Worm (Caenorhabditis elegans) whole organism, late embryonic: ENCODE data around the gene sri-30.

Experiments
- K02D7.2 ChIP-seq: sonication (generic microtip); optimal IDR thresholded peaks from 2 replicates; lab custom pipeline; 2017; ENCODE audit warnings: mild to moderate bottlenecking, missing genetic modification characterization, missing compliant biosample characterization
- ama-1 ChIP-seq: fragments of 150-350 bp; optimal IDR thresholded peaks from 2 replicates; lab custom pipeline; 2014
- ceh-14 ChIP-seq: sonication (generic microtip); optimal IDR thresholded peaks from 2 replicates; lab custom pipeline; 2016; ENCODE audit warnings: missing genotype, missing genetic modification characterization, missing compliant biosample characterization
- elt-4 ChIP-seq: sonication (generic microtip); optimal IDR thresholded peaks from 2 replicates; lab custom pipeline; 2016; ENCODE audit warnings: missing genetic modification characterization, missing compliant biosample characterization
- fkh-6 ChIP-seq: sonication (generic microtip); optimal IDR thresholded peaks from 2 replicates; lab custom pipeline; 2016; ENCODE audit warnings: missing genetic modification characterization, missing compliant biosample characterization
- hlh-15 ChIP-seq: sonication (generic microtip); optimal IDR thresholded peaks from 2 replicates; lab custom pipeline; 2016; ENCODE audit warnings: missing genetic modification characterization, missing compliant biosample characterization
- lim-6 ChIP-seq: sonication (generic microtip); optimal IDR thresholded peaks from 2 replicates; lab custom pipeline; 2016; ENCODE audit warnings: missing genetic modification characterization, missing compliant biosample characterization
- lin-11 ChIP-seq: fragments of 200-800 bp; sonication (Bioruptor generic); optimal IDR thresholded peaks from 2 replicates; lab custom pipeline; 2018; ENCODE audit warnings: mild to moderate bottlenecking, missing genetic modification characterization, missing compliant biosample characterization
- mec-3 ChIP-seq: sonication (generic microtip); optimal IDR thresholded peaks from 2 replicates; lab custom pipeline; 2016; ENCODE audit warnings: borderline replicate concordance, missing genetic modification characterization, missing compliant biosample characterization
- pag-3 ChIP-seq: sonication (generic microtip); optimal IDR thresholded peaks from 2 replicates; lab custom pipeline; 2016; ENCODE audit warnings: missing compliant biosample characterization, missing genetic modification characterization, borderline replicate concordance
- pha-4 ChIP-seq: fragments of 150-350 bp; optimal IDR thresholded peaks from 2 replicates; lab custom pipeline; 2018; ENCODE audit warnings: missing biosample characterization, missing genetic modification reagents, missing genetic modification characterization
- pqm-1 ChIP-seq: sonication (generic microtip); optimal IDR thresholded peaks from 2 replicates; lab custom pipeline; 2016; ENCODE audit warnings: missing genetic modification characterization, missing compliant biosample characterization
- sox-4 ChIP-seq: sonication (generic microtip); optimal IDR thresholded peaks from 2 replicates; lab custom pipeline; 2017; ENCODE audit warnings: mild to moderate bottlenecking, missing genetic modification characterization, inconsistent platforms, missing compliant biosample characterization
- tbx-2 ChIP-seq: sonication (generic microtip); optimal IDR thresholded peaks from 2 replicates; lab custom pipeline; 2016; ENCODE audit warnings: missing genetic modification characterization, missing compliant biosample characterization

DNA sequence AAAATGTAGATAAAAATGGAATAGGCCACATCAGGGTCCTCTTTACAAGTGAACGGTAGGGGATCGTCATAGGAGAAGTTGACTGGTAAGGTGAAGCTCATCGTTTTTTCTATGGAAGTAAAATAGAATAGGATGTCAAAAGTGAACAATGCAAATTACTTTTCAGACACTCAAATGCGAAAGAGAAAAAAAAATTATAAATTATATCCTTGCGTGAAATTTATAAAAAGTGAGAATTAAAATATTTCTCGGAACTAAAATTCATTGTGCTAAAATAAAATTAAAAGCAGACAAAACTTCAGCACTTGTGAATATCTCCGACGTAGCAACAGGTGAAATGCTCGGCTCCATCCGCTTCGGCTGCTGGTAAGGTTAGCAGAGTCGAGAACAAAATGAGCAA lies 47.4 kb downstream of the sri-30 start, which contains the start of gene srg-22:
- TF ChIP-seq lim-6 (tag; lab: Kevin White, UChicago) (no peak), ama-1 (no peak), elt-4 (tag; lab: Kevin White, UChicago) (no peak), lin-11 (tag; lab: Kevin White, UChicago) (no peak), sox-4 (tag; lab: Kevin White, UChicago) (no peak), pag-3 (tag; lab: Kevin White, UChicago) (no peak), pha-4 (tag; lab: Kevin White, UChicago) (no peak), pqm-1 (no peak), K02D7.2 (tag; lab: Kevin White, UChicago) (no peak), ceh-14 (tag; lab: Kevin White, UChicago) (no peak), hlh-15 (tag; lab: Kevin White, UChicago) (no peak), mec-3 (tag; lab: Kevin White, UChicago) (no peak), tbx-2 (tag; lab: Kevin White, UChicago) (no peak), fkh-6 (tag; lab: Kevin White, UChicago) (no peak)
